Fruit fly (Drosophila melanogaster): ENCODE measurements around the gene Jig.

Jig gene

dm6 chr3R:14586480-14587443 lies 26.0 kb downstream of the Jig start:
- no peak for TF ChIP-seq CG17801 (GFP tag; optimal IDR thresholded peaks at IDR 0.05; ENCODE audit: partially characterized antibody)

dm6 chr3R:14589483-14589882 lies 28.7 kb downstream of the Jig start:
- TF ChIP-seq CG17801 (GFP tag; optimal IDR thresholded peaks at IDR 0.05; ENCODE audit: partially characterized antibody): no peak

dm6 chr3R:14590753-14591535 lies 30.2 kb downstream of the Jig start:
- no peak for TF ChIP-seq CG17801 (GFP tag; optimal IDR thresholded peaks at IDR 0.05; ENCODE audit: partially characterized antibody)

- TF ChIP-seq CG17801 (GFP tag; optimal IDR thresholded peaks at IDR 0.05; ENCODE audit: partially characterized antibody): no peak
These were observed 37.2 kb downstream of the Jig start for dm6 chr3R:14597935-14598424.

- no peak for TF ChIP-seq CG17801 (GFP tag; optimal IDR thresholded peaks at IDR 0.05; ENCODE audit: partially characterized antibody)
These were observed 48.4 kb downstream of the Jig start, which contains the start of gene CG14853 for dm6 chr3R:14608892-14609692. Gene CG14853 (plus strand): TSS chr3R:14609642.
